Worm (Caenorhabditis elegans): ENCODE results near the gene F26F2.1.

- TF ChIP-seq lin-13 (GFP tag; optimal IDR thresholded peaks at IDR 0.05) (no peak), lin-11 (tag; optimal IDR thresholded peaks at IDR 0.05) (no peak), R02D3.7 (tag; optimal IDR thresholded peaks at IDR 0.05) (no peak), dmd-4 (tag; optimal IDR thresholded peaks at IDR 0.05) (no peak), nhr-237 (tag; optimal IDR thresholded peaks at IDR 0.05) (no peak), fos-1 (tag; optimal IDR thresholded peaks at IDR 0.05) (no peak), sma-3 (GFP tag; optimal IDR thresholded peaks at IDR 0.05) (no peak), ztf-4 (tag; optimal IDR thresholded peaks at IDR 0.05) (no peak), nhr-25 (tag; optimal IDR thresholded peaks at IDR 0.05) (no peak), skn-1 (tag; optimal IDR thresholded peaks at IDR 0.05) (no peak), nhr-11 (tag; optimal IDR thresholded peaks at IDR 0.05) (no peak)
These were observed 41.3 kb upstream of the F26F2.1 start, which contains the start of gene ttr-11 for ce11 chrV:20603014-20603413.
